Fruit fly (Drosophila melanogaster) whole organism, embryonic: ENCODE data around the gene CG17036.

ENCODE experiments used
- Asciz ChIP-seq: fragments of 200-800 bp; sonication (Bioruptor generic); optimal IDR thresholded peaks from 2 replicates; lab custom pipeline; 2017; ENCODE audit warnings: missing biosample characterization, mild to moderate bottlenecking, missing genetic modification characterization, missing genetic modification reagents
- Bgb ChIP-seq: fragments of 200-800 bp; sonication (Bioruptor generic); IDR thresholded peaks from 2 replicates; pipeline ENCODE4 v1.3.6; 2022; ENCODE audit warnings: missing biosample characterization, missing genetic modification characterization; ENCODE audit not compliant: partially characterized antibody
- CG10147 ChIP-seq: fragments of 200-800 bp; sonication (Bioruptor generic); optimal IDR thresholded peaks from 2 replicates; lab custom pipeline; 2019; ENCODE audit warnings: missing biosample characterization, mild to moderate bottlenecking, missing genetic modification characterization, moderate library complexity
- CG10979 ChIP-seq: fragments of 200-800 bp; sonication (Bioruptor generic); optimal IDR thresholded peaks from 2 replicates; lab custom pipeline; 2018; ENCODE audit warnings: missing biosample characterization, mild to moderate bottlenecking, missing genetic modification characterization, moderate library complexity
- CG11696 ChIP-seq: fragments of 200-800 bp; sonication (Bioruptor generic); IDR thresholded peaks from 2 replicates; pipeline ENCODE4 v1.3.6; 2022; ENCODE audit warnings: missing biosample characterization, missing genetic modification characterization
- CG11723 ChIP-seq: fragments of 200-800 bp; sonication (Bioruptor generic); optimal IDR thresholded peaks from 2 replicates; lab custom pipeline; 2017; ENCODE audit warnings: missing biosample characterization, mild to moderate bottlenecking, missing genetic modification characterization
- CG12155 ChIP-seq: fragments of 200-800 bp; sonication (Bioruptor generic); optimal IDR thresholded peaks from 3 replicates; lab custom pipeline; 2016; ENCODE audit warnings: missing biosample characterization, missing genetic modification characterization
- CG12299 ChIP-seq: fragments of 200-800 bp; sonication (Bioruptor generic); optimal IDR thresholded peaks from 2 replicates; lab custom pipeline; 2018; ENCODE audit warnings: missing biosample characterization, mild to moderate bottlenecking, missing genetic modification characterization
- CG12744 ChIP-seq: fragments of 200-800 bp; sonication (Bioruptor generic); optimal IDR thresholded peaks from 2 replicates; lab custom pipeline; 2016; ENCODE audit warnings: missing biosample characterization, missing genetic modification characterization
- CG13296 ChIP-seq: fragments of 200-800 bp; sonication (Bioruptor generic); optimal IDR thresholded peaks from 3 replicates; lab custom pipeline; 2018; ENCODE audit warnings: missing biosample characterization, mild to moderate bottlenecking, missing genetic modification characterization
- CG13775 ChIP-seq: fragments of 200-800 bp; sonication (Bioruptor generic); optimal IDR thresholded peaks from 3 replicates; lab custom pipeline; 2017; ENCODE audit warnings: missing biosample characterization, mild to moderate bottlenecking, missing genetic modification characterization
- CG16813 ChIP-seq: fragments of 200-800 bp; sonication (Bioruptor generic); IDR thresholded peaks from 3 replicates; pipeline ENCODE4 v1.3.6; 2022; ENCODE audit warnings: missing biosample characterization, missing genetic modification characterization; ENCODE audit not compliant: partially characterized antibody
- CG17328 ChIP-seq: fragments of 200-800 bp; sonication (Bioruptor generic); IDR thresholded peaks from 2 replicates; pipeline ENCODE4 v1.3.6; 2022; ENCODE audit warnings: missing biosample characterization, missing genetic modification characterization
- CG17802 ChIP-seq: fragments of 200-800 bp; sonication (Bioruptor generic); optimal IDR thresholded peaks from 2 replicates; lab custom pipeline; 2018; ENCODE audit warnings: missing biosample characterization, mild to moderate bottlenecking, missing genetic modification characterization, moderate library complexity
- CG1792 ChIP-seq: fragments of 200-800 bp; sonication (Bioruptor generic); optimal IDR thresholded peaks from 2 replicates; lab custom pipeline; 2016; ENCODE audit warnings: missing biosample characterization, missing genetic modification characterization
- CG18262 ChIP-seq: fragments of 200-800 bp; optimal IDR thresholded peaks from 3 replicates; lab custom pipeline; 2019; ENCODE audit warnings: missing biosample characterization, mild to moderate bottlenecking, missing genetic modification characterization, moderate library complexity
- CG18764 ChIP-seq: fragments of 200-800 bp; sonication (Bioruptor generic); optimal IDR thresholded peaks from 3 replicates; lab custom pipeline; 2016; ENCODE audit warnings: missing biosample characterization, missing genetic modification characterization
- CG2712 ChIP-seq: fragments of 200-800 bp; optimal IDR thresholded peaks from 3 replicates; lab custom pipeline; 2019; ENCODE audit warnings: missing biosample characterization, mild to moderate bottlenecking, missing genetic modification characterization, moderate library complexity
- CG4617 ChIP-seq: fragments of 200-800 bp; sonication (Bioruptor generic); optimal IDR thresholded peaks from 3 replicates; lab custom pipeline; 2016; ENCODE audit warnings: missing biosample characterization, missing genetic modification characterization, borderline replicate concordance
- CG6175 ChIP-seq: fragments of 200-800 bp; sonication (Bioruptor generic); IDR thresholded peaks from 3 replicates; pipeline ENCODE4 v1.3.6; 2022; ENCODE audit warnings: missing biosample characterization, missing genetic modification characterization
- CG6683 ChIP-seq: fragments of 200-800 bp; sonication (Bioruptor generic); optimal IDR thresholded peaks from 2 replicates; lab custom pipeline; 2017; ENCODE audit warnings: missing biosample characterization, mild to moderate bottlenecking, missing genetic modification characterization, missing genetic modification reagents
- CG6689 ChIP-seq: fragments of 200-800 bp; sonication (Bioruptor generic); IDR thresholded peaks from 2 replicates; pipeline ENCODE4 v1.3.6; 2022; ENCODE audit warnings: missing biosample characterization, missing genetic modification characterization
- CG8944 ChIP-seq: fragments of 200-800 bp; sonication (Bioruptor generic); optimal IDR thresholded peaks from 3 replicates; lab custom pipeline; 2016; ENCODE audit warnings: missing biosample characterization, missing genetic modification characterization
- D ChIP-seq, 2 experiments: fragments of 200-800 bp in 1 of 2; fragments of >200 bp in 1 of 2; sonication (Bioruptor generic) in 1 of 2; optimal IDR thresholded peaks; 2 replicates in 1 of 2; 3 replicates in 1 of 2; lab custom pipeline; 2017; ENCODE audit warnings: mild to moderate bottlenecking in 1 of 2, missing biosample characterization in 1 of 2, missing genetic modification characterization in 1 of 2, missing genetic modification reagents in 1 of 2
- Dbx ChIP-seq: fragments of 200-800 bp; sonication (Bioruptor generic); IDR thresholded peaks from 3 replicates; pipeline ENCODE4 v1.3.6; 2022; ENCODE audit warnings: missing biosample characterization, missing genetic modification characterization
- Eip74EF ChIP-seq, 2 experiments: fragments of 200-800 bp in 1 of 2; fragments of >200 bp in 1 of 2; sonication (Bioruptor generic) in 1 of 2; optimal IDR thresholded peaks; 2 replicates each; lab custom pipeline; 2017 to 2019; ENCODE audit warnings: missing biosample characterization in 2 of 2, missing genetic modification characterization in 2 of 2, mild to moderate bottlenecking in 1 of 2, moderate library complexity in 1 of 2
- Fer2 ChIP-seq: fragments of 200-800 bp; sonication (Bioruptor generic); optimal IDR thresholded peaks from 2 replicates; lab custom pipeline; 2018; ENCODE audit warnings: missing biosample characterization, mild to moderate bottlenecking, missing genetic modification characterization, moderate library complexity
- Hand ChIP-seq: fragments of 200-800 bp; sonication (Bioruptor generic); optimal IDR thresholded peaks from 2 replicates; lab custom pipeline; 2017; ENCODE audit warnings: mild to moderate bottlenecking, missing biosample characterization, missing genetic modification reagents, missing genetic modification characterization
- Hmx ChIP-seq: fragments of 200-800 bp; sonication (Bioruptor generic); optimal IDR thresholded peaks from 2 replicates; lab custom pipeline; 2016; ENCODE audit warnings: missing biosample characterization, missing genetic modification characterization
- Jarid2 ChIP-seq: fragments of 200-800 bp; sonication (Bioruptor generic); optimal IDR thresholded peaks from 3 replicates; lab custom pipeline; 2017; ENCODE audit warnings: mild to moderate bottlenecking, missing biosample characterization, missing genetic modification reagents, missing genetic modification characterization
- Kr ChIP-seq: fragments of 200-800 bp; sonication (Bioruptor generic); optimal IDR thresholded peaks from 2 replicates; lab custom pipeline; 2017; ENCODE audit warnings: missing biosample characterization, mild to moderate bottlenecking, missing genetic modification characterization
- MESR4 ChIP-seq: fragments of 200-800 bp; sonication (Bioruptor generic); optimal IDR thresholded peaks from 2 replicates; lab custom pipeline; 2018; ENCODE audit warnings: missing biosample characterization, mild to moderate bottlenecking, missing genetic modification characterization, moderate library complexity
- NK7.1 ChIP-seq: fragments of 200-800 bp; sonication (Bioruptor generic); optimal IDR thresholded peaks from 3 replicates; lab custom pipeline; 2016; ENCODE audit warnings: missing biosample characterization, missing genetic modification characterization
- Xbp1 ChIP-seq: fragments of 200-800 bp; sonication (Bioruptor generic); optimal IDR thresholded peaks from 3 replicates; lab custom pipeline; 2016; ENCODE audit warnings: missing biosample characterization, mild to moderate bottlenecking, missing genetic modification characterization
- YL-1 ChIP-seq: fragments of 200-800 bp; sonication (Bioruptor generic); optimal IDR thresholded peaks from 3 replicates; lab custom pipeline; 2017; ENCODE audit warnings: missing biosample characterization, mild to moderate bottlenecking, missing genetic modification characterization
- ato ChIP-seq: fragments of 200-800 bp; sonication (Bioruptor generic); IDR thresholded peaks from 2 replicates; pipeline ENCODE4 v1.3.6; 2022; ENCODE audit warnings: missing biosample characterization, missing genetic modification characterization; ENCODE audit not compliant: partially characterized antibody
- ci ChIP-seq: fragments of 200-800 bp; sonication (Bioruptor generic); IDR thresholded peaks from 3 replicates; pipeline ENCODE4 v1.3.6; 2022; ENCODE audit warnings: missing biosample characterization, missing genetic modification characterization
- dan ChIP-seq: fragments of 200-800 bp; sonication (Bioruptor generic); IDR thresholded peaks from 2 replicates; pipeline ENCODE4 v1.3.6; 2022; ENCODE audit warnings: missing biosample characterization, missing genetic modification characterization
- en ChIP-seq: fragments of 200-800 bp; sonication (Bioruptor generic); optimal IDR thresholded peaks from 2 replicates; lab custom pipeline; 2016; ENCODE audit warnings: missing biosample characterization, missing genetic modification characterization
- gfzf ChIP-seq: fragments of 200-800 bp; sonication (Bioruptor generic); optimal IDR thresholded peaks from 2 replicates; lab custom pipeline; 2016; ENCODE audit warnings: missing biosample characterization, mild to moderate bottlenecking, missing genetic modification characterization, moderate library complexity
- hth ChIP-seq: fragments of >200 bp; optimal IDR thresholded peaks from 2 replicates; lab custom pipeline; 2017; ENCODE audit warnings: inconsistent platforms
- klu ChIP-seq: fragments of 200-800 bp; sonication (Bioruptor generic); IDR thresholded peaks from 2 replicates; pipeline ENCODE4 v1.3.6; 2022; ENCODE audit warnings: missing biosample characterization, missing genetic modification characterization
- lab ChIP-seq: fragments of 200-800 bp; sonication (Bioruptor generic); optimal IDR thresholded peaks from 3 replicates; lab custom pipeline; 2017; ENCODE audit warnings: missing biosample characterization, missing genetic modification characterization, mild to moderate bottlenecking, moderate library complexity, missing genetic modification reagents
- nom ChIP-seq: fragments of 200-800 bp; sonication (Bioruptor generic); optimal IDR thresholded peaks from 2 replicates; lab custom pipeline; 2017; ENCODE audit warnings: missing biosample characterization, missing genetic modification characterization, mild to moderate bottlenecking, moderate library complexity, missing genetic modification reagents
- p53 ChIP-seq: fragments of 200-800 bp; sonication (Bioruptor generic); optimal IDR thresholded peaks from 2 replicates; lab custom pipeline; 2016; ENCODE audit warnings: missing biosample characterization, missing genetic modification characterization
- repo ChIP-seq: fragments of 200-800 bp; sonication (Bioruptor generic); optimal IDR thresholded peaks from 2 replicates; lab custom pipeline; 2016; ENCODE audit warnings: missing biosample characterization, missing genetic modification characterization
- run ChIP-seq: fragments of 200-800 bp; sonication (Bioruptor generic); optimal IDR thresholded peaks from 3 replicates; lab custom pipeline; 2018; ENCODE audit warnings: missing biosample characterization, mild to moderate bottlenecking, missing genetic modification characterization
- stwl ChIP-seq: fragments of 200-800 bp; sonication (Bioruptor generic); optimal IDR thresholded peaks from 3 replicates; lab custom pipeline; 2018; ENCODE audit warnings: missing biosample characterization, mild to moderate bottlenecking, missing genetic modification characterization, moderate library complexity
- tgo ChIP-seq: fragments of 200-800 bp; sonication (Bioruptor generic); IDR thresholded peaks from 3 replicates; pipeline ENCODE4 v1.3.6; 2022; ENCODE audit warnings: missing biosample characterization, missing genetic modification characterization
- tin ChIP-seq: fragments of 200-800 bp; sonication (Bioruptor generic); optimal IDR thresholded peaks from 3 replicates; lab custom pipeline; 2016; ENCODE audit warnings: missing biosample characterization, missing genetic modification characterization

The CG17036 gene

DNA sequence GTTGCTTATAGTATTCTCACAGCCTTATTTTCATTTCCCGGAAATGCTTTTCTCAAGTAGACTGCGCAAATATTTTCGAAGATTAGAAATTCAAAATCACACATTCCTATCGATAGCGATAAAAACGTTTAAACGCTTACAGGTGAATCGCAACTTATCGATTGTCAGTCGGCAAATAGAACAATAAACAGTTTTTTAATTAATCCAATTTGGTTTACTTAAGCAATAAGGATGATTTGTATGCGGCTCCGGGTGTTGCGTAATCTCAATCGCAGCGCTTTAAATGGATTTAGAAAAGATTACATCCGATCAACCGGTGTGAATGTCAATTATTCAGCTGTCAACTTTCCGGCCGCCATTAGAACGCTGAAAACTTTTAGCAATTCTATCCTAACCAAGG is 7.0 kb upstream of the CG17036 start, which contains the start of the genes CG6180 and CG15484 (continued):
- no peak for TF ChIP-seq YL-1 (GFP tag; lab: Kevin White, UChicago)
- no peak for TF ChIP-seq run (tag; lab: Kevin White, UChicago)
- no peak for TF ChIP-seq lab (GFP tag; lab: Kevin White, UChicago)
- no peak for TF ChIP-seq CG17802 (tag; lab: Kevin White, UChicago)
- peak; percentile 48 for TF ChIP-seq stwl (tag; lab: Kevin White, UChicago)
- peak; percentile 3 for TF ChIP-seq CG1792 (GFP tag; lab: Kevin White, UChicago)
- no peak for TF ChIP-seq CG12299 (tag; lab: Kevin White, UChicago)
- no peak for TF ChIP-seq ci (GFP tag; lab: Robert Waterston, UW)
- TF ChIP-seq CG6683 (GFP tag; lab: Kevin White, UChicago) = no peak
- TF ChIP-seq MESR4 (GFP tag; lab: Kevin White, UChicago) = peak; percentile 30
- TF ChIP-seq CG11696 (GFP tag; lab: Robert Waterston, UW) = no peak
- TF ChIP-seq CG6175 = no peak
- peak; percentile 51; the same call in 1 of the 3 replicates for TF ChIP-seq CG16813 (GFP tag; lab: Robert Waterston, UW)
- peak; percentile 13 for TF ChIP-seq gfzf (GFP tag; lab: Kevin White, UChicago)
- TF ChIP-seq D (optimal IDR thresholded peaks at IDR 0.05; lab: Kevin White, UChicago) = no peak
- no peak for TF ChIP-seq D (GFP tag; optimal IDR thresholded peaks at IDR 0.05; lab: Kevin White, UChicago)
- TF ChIP-seq NK7.1 (GFP tag; lab: Kevin White, UChicago) = no peak
- TF ChIP-seq CG10979 (tag; lab: Kevin White, UChicago) = peak; percentile 11
- TF ChIP-seq klu (GFP tag; lab: Robert Waterston, UW) = no peak
- TF ChIP-seq Kr (GFP tag; lab: Kevin White, UChicago) = no peak
- TF ChIP-seq en (GFP tag; lab: Kevin White, UChicago) = no peak
- TF ChIP-seq CG13296 = peak; percentile 6
- TF ChIP-seq CG13775 (GFP tag; lab: Kevin White, UChicago) = no peak
- no peak for TF ChIP-seq CG18262 (tag; lab: Kevin White, UChicago)
- no peak for TF ChIP-seq tin (GFP tag; lab: Kevin White, UChicago)
- TF ChIP-seq CG2712 = peak; percentile 29
- no peak for TF ChIP-seq CG10147 (GFP tag; lab: Kevin White, UChicago)
- TF ChIP-seq tgo = no peak
- no peak for TF ChIP-seq CG6689
- TF ChIP-seq Xbp1 (GFP tag; lab: Kevin White, UChicago) = no peak
- TF ChIP-seq hth (lab: Kevin White, UChicago) = no peak
- TF ChIP-seq Dbx = no peak
- no peak for TF ChIP-seq CG11723 (GFP tag; lab: Kevin White, UChicago)
- TF ChIP-seq nom (GFP tag; lab: Kevin White, UChicago) = no peak
- no peak for TF ChIP-seq Jarid2 (GFP tag; lab: Kevin White, UChicago)
- no peak for TF ChIP-seq Hmx (GFP tag; lab: Kevin White, UChicago)
- no peak for TF ChIP-seq CG12744 (GFP tag; lab: Kevin White, UChicago)
- peak; percentile 47 for TF ChIP-seq CG4617 (GFP tag; lab: Kevin White, UChicago)
- no peak for TF ChIP-seq Fer2 (tag; lab: Kevin White, UChicago)
- no peak for TF ChIP-seq Hand
- TF ChIP-seq Asciz (GFP tag; lab: Kevin White, UChicago) = no peak
- peak; percentile 24; the same call in 1 of the 2 replicates for TF ChIP-seq ato (GFP tag; lab: Robert Waterston, UW)
- TF ChIP-seq CG12155 (GFP tag; lab: Kevin White, UChicago) = no peak
- TF ChIP-seq Eip74EF (GFP tag; optimal IDR thresholded peaks at IDR 0.05; lab: Kevin White, UChicago) = no peak
- TF ChIP-seq repo (GFP tag; lab: Kevin White, UChicago) = no peak
- TF ChIP-seq CG17328 (GFP tag; lab: Robert Waterston, UW) = no peak
- no peak for TF ChIP-seq p53 (GFP tag; lab: Kevin White, UChicago)
- no peak for TF ChIP-seq CG8944 (GFP tag; lab: Kevin White, UChicago)
- no peak for TF ChIP-seq dan (GFP tag; lab: Robert Waterston, UW)
- TF ChIP-seq Bgb (GFP tag; lab: Robert Waterston, UW) = 0 out of 2 replicates have a peak, but pooled peaks have one; percentile 23
- no peak for TF ChIP-seq CG18764 (GFP tag; lab: Kevin White, UChicago)
